Worm (Caenorhabditis elegans): Measurements from ENCODE around the gene str-15.

str-15 gene

ce11 chrV:16460866-16461265 is 2.3 kb upstream of the str-15 start, which contains the start of gene srh-142:
srh-142 (minus strand) TSS chrV:16460966.
- TF ChIP-seq tbx-2 (tag; optimal IDR thresholded peaks at IDR 0.05) = no peak

- no peak for TF ChIP-seq Y22D7AL.16 (tag; optimal IDR thresholded peaks at IDR 0.05)
- TF ChIP-seq rnt-1 (tag; optimal IDR thresholded peaks at IDR 0.05) = no peak
- no peak for TF ChIP-seq odd-2 (tag; optimal IDR thresholded peaks at IDR 0.05)
- TF ChIP-seq tbx-2 (tag; optimal IDR thresholded peaks at IDR 0.05) = no peak
- TF ChIP-seq ceh-22 (tag; optimal IDR thresholded peaks at IDR 0.05) = no peak
- no peak for TF ChIP-seq che-1 (tag; optimal IDR thresholded peaks at IDR 0.05)
- TF ChIP-seq ceh-9 (tag; optimal IDR thresholded peaks at IDR 0.05) = no peak
- no peak for TF ChIP-seq unc-3 (GFP tag; conservative IDR thresholded peaks at IDR 0.05)
- TF ChIP-seq unc-3 (tag; optimal IDR thresholded peaks at IDR 0.05) = no peak
- no peak for TF ChIP-seq F13H6.1 (tag; optimal IDR thresholded peaks at IDR 0.05)
- TF ChIP-seq T23F11.4 (GFP tag; optimal IDR thresholded peaks at IDR 0.05) = no peak
- no peak for TF ChIP-seq eyg-1 (tag; optimal IDR thresholded peaks at IDR 0.05)
- no peak for TF ChIP-seq unc-42 (tag; optimal IDR thresholded peaks at IDR 0.05)
- no peak for TF ChIP-seq sdc-2 (tag; optimal IDR thresholded peaks at IDR 0.05)
- TF ChIP-seq ama-1 (optimal IDR thresholded peaks at IDR 0.05) = no peak
- no peak for TF ChIP-seq ref-2 (tag; optimal IDR thresholded peaks at IDR 0.05)
- no peak for TF ChIP-seq nfya-1 (tag; optimal IDR thresholded peaks at IDR 0.05)
- no peak for TF ChIP-seq npax-4 (tag; optimal IDR thresholded peaks at IDR 0.05)
- no peak for TF ChIP-seq ztf-16 (tag; optimal IDR thresholded peaks at IDR 0.05)
- TF ChIP-seq zip-5 (tag; optimal IDR thresholded peaks at IDR 0.05) = no peak
- no peak for TF ChIP-seq ceh-18 (tag; optimal IDR thresholded peaks at IDR 0.05)
These were observed 763 bp upstream of the str-15 start for ce11 chrV:16459377-16459776.

DNA sequence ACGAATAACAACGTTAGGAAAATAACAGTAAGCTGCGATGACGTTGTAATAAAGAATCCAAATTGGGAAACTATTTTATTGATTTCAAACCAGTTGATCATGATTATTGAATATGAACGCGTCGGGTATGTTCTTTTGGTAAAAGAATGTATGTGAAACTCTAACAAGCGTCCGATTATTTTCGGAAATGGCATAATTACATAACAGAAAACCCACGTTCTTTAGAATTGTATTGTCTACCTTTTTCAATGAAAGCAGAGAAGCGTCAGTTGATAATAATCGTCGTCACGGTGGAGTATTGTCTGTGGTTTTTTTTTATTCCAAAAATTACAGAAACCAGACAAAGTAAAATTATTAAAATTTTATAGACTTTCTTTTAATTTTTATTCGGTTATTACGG is 3.5 kb downstream of the str-15 start, which contains the start of gene str-14:
TSS of gene str-14 (minus strand) at position 101 of the 400 bp plus-strand sequence.
- no peak for TF ChIP-seq sox-4 (tag; optimal IDR thresholded peaks at IDR 0.05)
- TF ChIP-seq hlh-6 (tag; optimal IDR thresholded peaks at IDR 0.05) = no peak
- TF ChIP-seq ceh-18 (tag; optimal IDR thresholded peaks at IDR 0.05) = no peak
- no peak for TF ChIP-seq K02D7.2 (tag; optimal IDR thresholded peaks at IDR 0.05)
- no peak for TF ChIP-seq ref-2 (tag; optimal IDR thresholded peaks at IDR 0.05)
- TF ChIP-seq fax-1 (tag; optimal IDR thresholded peaks at IDR 0.05) = no peak
- no peak for TF ChIP-seq odd-2 (tag; optimal IDR thresholded peaks at IDR 0.05)
- no peak for TF ChIP-seq ceh-34 (tag; optimal IDR thresholded peaks at IDR 0.05)
- no peak for TF ChIP-seq zip-5 (tag; optimal IDR thresholded peaks at IDR 0.05)
- no peak for TF ChIP-seq nhr-232 (tag; optimal IDR thresholded peaks at IDR 0.05)
- TF ChIP-seq tbx-7 (tag; optimal IDR thresholded peaks at IDR 0.05) = no peak
- TF ChIP-seq ceh-31 (tag; optimal IDR thresholded peaks at IDR 0.05) = no peak
- no peak for TF ChIP-seq rnt-1 (tag; optimal IDR thresholded peaks at IDR 0.05)

DNA sequence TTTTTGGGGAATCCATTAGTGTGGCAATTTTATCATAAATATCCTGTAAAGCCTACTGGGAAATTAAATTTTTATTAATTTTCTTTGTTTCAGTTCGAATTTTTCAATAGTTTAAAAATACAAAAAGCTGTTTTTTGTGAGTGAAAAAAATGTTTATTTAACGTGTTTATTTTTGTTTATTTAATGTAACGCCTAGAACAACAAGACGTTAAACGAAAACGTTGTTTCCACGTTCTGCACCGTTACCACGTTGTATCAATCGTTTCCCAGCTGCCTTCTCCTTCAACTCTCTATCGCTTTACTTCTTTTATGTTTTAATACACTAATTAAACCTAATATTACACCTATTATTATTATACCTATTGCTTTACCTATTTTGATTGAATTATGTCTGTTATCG is 10.9 kb downstream of the str-15 start, which contains the start of gene T08G3.13:
TSS of gene T08G3.13 (plus strand) at position 301 of the 400 bp plus-strand sequence.
- no peak for TF ChIP-seq fax-1 (tag; optimal IDR thresholded peaks at IDR 0.05)
- no peak for TF ChIP-seq unc-55 (GFP tag; optimal IDR thresholded peaks at IDR 0.05)

- no peak for TF ChIP-seq pax-1 (tag; optimal IDR thresholded peaks at IDR 0.05)
- TF ChIP-seq ceh-34 (tag; optimal IDR thresholded peaks at IDR 0.05) = no peak
- TF ChIP-seq gmeb-2 (tag; optimal IDR thresholded peaks at IDR 0.05) = no peak
- TF ChIP-seq K02D7.2 (tag; optimal IDR thresholded peaks at IDR 0.05) = no peak
- TF ChIP-seq fax-1 (tag; optimal IDR thresholded peaks at IDR 0.05) = no peak
- TF ChIP-seq dve-1 (tag; optimal IDR thresholded peaks at IDR 0.05) = peak; percentile 70
- TF ChIP-seq pqm-1 (tag; optimal IDR thresholded peaks at IDR 0.05) = no peak
These were observed 12.4 kb downstream of the str-15 start for ce11 chrV:16446191-16446590.

DNA sequence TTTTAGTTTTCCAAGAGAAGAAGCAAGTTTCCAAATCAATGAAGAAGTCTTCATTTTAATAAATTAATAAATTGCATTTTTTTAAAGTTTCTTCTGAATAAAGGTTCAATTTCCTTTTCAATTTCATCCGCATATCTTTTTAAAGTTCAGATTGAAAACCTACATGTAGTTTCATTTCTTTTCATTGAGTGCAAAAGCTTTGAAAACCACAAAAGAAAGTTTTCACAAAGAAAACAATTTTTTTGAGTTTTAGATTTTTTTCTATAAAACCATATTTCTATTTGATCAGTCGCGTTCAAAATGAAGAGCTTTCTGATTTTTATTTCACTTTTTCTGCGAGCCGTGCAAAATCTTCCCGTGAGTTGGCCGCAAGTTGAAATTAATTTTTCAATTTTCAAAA is 12.9 kb downstream of the str-15 start, which contains the start of gene T08G3.6:
TSS of gene T08G3.6 (plus strand) at position 301 of the 400 bp plus-strand sequence.
- no peak for TF ChIP-seq hlh-15 (tag; optimal IDR thresholded peaks at IDR 0.05)
- no peak for TF ChIP-seq Y22D7AL.16 (tag; optimal IDR thresholded peaks at IDR 0.05)
- no peak for TF ChIP-seq pat-9 (tag; optimal IDR thresholded peaks at IDR 0.05)
- no peak for TF ChIP-seq ceh-30 (tag; optimal IDR thresholded peaks at IDR 0.05)
- TF ChIP-seq sox-4 (tag; optimal IDR thresholded peaks at IDR 0.05) = no peak
- no peak for TF ChIP-seq ceh-2 (tag; optimal IDR thresholded peaks at IDR 0.05)
- TF ChIP-seq eyg-1 (tag; optimal IDR thresholded peaks at IDR 0.05) = no peak
- no peak for TF ChIP-seq hlh-6 (tag; optimal IDR thresholded peaks at IDR 0.05)
- no peak for TF ChIP-seq fkh-6 (tag; optimal IDR thresholded peaks at IDR 0.05)
- no peak for TF ChIP-seq ceh-18 (tag; optimal IDR thresholded peaks at IDR 0.05)
- TF ChIP-seq ahr-1 (tag; optimal IDR thresholded peaks at IDR 0.05) = no peak
- no peak for TF ChIP-seq C08G9.2 (tag; optimal IDR thresholded peaks at IDR 0.05)
- TF ChIP-seq ref-2 (tag; optimal IDR thresholded peaks at IDR 0.05) = no peak
- TF ChIP-seq pha-2 (tag; optimal IDR thresholded peaks at IDR 0.05) = no peak
- TF ChIP-seq ceh-14 (tag; optimal IDR thresholded peaks at IDR 0.05) = no peak
- no peak for TF ChIP-seq hlh-8 (tag; optimal IDR thresholded peaks at IDR 0.05)
- no peak for TF ChIP-seq tbx-2 (tag; optimal IDR thresholded peaks at IDR 0.05)
- no peak for TF ChIP-seq unc-55 (GFP tag; optimal IDR thresholded peaks at IDR 0.05)
- no peak for TF ChIP-seq nfya-1 (tag; optimal IDR thresholded peaks at IDR 0.05)
